Fruit fly (Drosophila melanogaster): ENCODE data around the gene CG8086.

CG8086 gene

DNA sequence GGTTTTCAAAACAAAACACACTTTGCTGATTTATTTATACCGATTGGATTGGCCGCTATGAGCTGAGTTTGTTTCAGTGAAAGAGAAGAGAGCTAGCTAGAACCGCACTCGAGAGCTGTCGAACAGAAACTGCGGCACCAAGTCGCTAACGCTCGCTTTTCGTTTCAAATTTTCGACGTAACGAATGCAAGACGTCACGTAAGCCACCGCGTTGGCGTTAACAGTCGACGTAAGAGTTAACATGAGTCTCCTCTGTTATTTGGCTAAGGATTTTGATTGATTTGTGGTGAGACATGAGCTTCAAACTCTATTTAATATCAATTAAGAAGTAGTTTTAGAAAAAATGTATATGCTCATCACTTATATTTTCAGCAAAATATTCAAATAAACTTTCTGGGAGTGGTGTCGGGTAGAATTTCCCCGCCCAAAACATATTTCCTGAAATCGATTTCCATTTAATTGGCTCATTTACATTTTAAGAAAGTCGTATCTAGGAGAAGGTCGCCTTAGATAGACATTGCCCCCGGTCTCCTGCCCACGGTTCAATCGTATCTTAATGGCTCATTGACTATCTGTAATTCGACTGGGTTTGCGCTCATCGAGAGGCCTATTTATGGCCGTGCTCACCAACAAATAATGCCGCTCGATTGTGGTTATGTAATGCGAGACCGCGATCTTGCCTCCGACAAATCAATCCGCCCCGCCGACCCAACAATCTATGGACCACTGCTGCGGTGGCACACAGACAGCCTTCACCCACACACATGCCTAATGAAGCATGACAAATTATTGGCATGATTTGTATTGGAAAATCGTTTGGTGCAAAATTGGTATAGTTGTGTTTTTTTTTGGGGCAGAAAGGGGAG, at the start of gene CG8086:
CG8086 (minus strand) TSS at position 102 of the 866 bp plus-strand sequence.
- TF ChIP-seq CG8478 (optimal IDR thresholded peaks at IDR 0.05) (no peak), CTCF (optimal IDR thresholded peaks at IDR 0.05) (no peak)

DNA sequence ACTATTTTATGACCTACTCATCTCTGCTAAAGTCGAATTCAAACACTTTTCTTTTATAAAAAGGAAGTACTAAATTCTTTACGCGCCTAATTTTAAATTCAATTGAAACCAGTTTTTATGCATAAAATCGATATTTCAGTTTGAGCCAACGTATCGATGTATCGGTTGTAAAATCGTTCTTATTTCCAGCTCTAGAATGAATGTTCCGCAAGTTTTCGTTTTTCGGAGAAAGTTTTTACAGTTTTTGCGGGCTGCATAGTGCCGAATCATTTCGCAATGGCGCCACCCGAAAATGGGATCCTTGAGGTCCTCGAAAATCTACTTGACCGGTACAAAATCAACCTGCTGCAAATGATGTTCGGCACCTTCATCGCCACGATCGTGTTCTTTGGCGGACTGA, 48.1 kb upstream of the CG8086 start, which contains the start of gene CG7840:
CG7840 (plus strand) TSS at position 178 of the 400 bp plus-strand sequence.
- TF ChIP-seq CTCF (optimal IDR thresholded peaks at IDR 0.05), result no peak
- TF ChIP-seq CG8478 (optimal IDR thresholded peaks at IDR 0.05), result no peak

DNA sequence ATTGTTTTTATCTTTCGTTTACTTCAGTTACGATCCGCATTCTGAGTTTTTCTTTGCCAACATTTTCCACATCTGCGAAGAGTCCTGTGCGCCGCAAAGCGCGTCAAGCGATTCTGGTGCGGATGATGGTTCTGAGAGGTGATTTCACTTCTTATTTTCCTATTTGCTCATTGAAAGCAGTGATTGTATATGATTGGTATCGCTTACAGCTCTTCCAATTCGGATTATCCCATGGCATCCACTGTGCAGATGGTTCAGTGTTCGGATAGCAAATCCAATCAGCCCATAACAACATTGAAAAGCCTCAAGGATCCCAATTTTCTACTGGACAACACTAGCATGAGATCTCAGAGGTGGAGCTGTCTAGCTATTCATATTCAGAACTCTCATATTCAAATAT, 47.3 kb upstream of the CG8086 start:
- TF ChIP-seq CG8478 (optimal IDR thresholded peaks at IDR 0.05) (no peak), CTCF (optimal IDR thresholded peaks at IDR 0.05) (no peak)

DNA sequence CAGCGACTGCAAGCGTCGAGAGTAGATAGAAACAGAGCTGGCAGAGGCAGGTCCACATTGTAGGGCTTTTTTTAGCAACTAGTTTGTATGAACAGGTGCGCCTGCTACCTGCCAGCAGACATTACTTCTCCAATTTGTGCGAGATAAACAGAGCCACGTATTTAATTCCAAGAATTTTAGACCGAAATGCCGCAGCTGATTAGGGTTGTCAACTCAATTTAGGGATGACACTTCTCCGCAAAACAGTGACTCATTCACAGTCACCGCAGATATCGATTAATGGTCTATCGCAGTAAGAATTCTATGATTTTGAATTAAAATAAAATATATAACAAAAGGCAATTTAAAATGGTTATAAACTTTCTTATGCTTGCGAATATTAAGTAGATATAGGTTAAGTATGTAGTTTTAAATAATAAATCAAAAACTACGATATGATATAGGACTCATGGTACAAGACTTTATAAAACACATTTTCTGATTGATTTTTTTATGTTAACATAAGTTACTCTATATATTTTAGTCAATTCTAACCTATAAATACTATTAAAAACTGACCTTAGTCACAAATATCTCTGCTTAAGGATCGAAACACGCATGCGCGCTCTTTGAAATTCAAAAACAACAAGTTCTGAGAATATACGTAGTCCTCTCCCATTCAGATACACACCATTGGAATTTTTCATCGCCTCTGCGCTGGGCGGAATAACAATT, 45.6 kb upstream of the CG8086 start, which contains the start of the genes wol and Scgalpha:
wol (minus strand) TSS at position 220 of the 714 bp plus-strand sequence.
Scgalpha (plus strand) TSS at position 664 of the 714 bp plus-strand sequence.
- no peak for TF ChIP-seq CG8478 (optimal IDR thresholded peaks at IDR 0.05)
- TF ChIP-seq CTCF (optimal IDR thresholded peaks at IDR 0.05), result no peak

DNA sequence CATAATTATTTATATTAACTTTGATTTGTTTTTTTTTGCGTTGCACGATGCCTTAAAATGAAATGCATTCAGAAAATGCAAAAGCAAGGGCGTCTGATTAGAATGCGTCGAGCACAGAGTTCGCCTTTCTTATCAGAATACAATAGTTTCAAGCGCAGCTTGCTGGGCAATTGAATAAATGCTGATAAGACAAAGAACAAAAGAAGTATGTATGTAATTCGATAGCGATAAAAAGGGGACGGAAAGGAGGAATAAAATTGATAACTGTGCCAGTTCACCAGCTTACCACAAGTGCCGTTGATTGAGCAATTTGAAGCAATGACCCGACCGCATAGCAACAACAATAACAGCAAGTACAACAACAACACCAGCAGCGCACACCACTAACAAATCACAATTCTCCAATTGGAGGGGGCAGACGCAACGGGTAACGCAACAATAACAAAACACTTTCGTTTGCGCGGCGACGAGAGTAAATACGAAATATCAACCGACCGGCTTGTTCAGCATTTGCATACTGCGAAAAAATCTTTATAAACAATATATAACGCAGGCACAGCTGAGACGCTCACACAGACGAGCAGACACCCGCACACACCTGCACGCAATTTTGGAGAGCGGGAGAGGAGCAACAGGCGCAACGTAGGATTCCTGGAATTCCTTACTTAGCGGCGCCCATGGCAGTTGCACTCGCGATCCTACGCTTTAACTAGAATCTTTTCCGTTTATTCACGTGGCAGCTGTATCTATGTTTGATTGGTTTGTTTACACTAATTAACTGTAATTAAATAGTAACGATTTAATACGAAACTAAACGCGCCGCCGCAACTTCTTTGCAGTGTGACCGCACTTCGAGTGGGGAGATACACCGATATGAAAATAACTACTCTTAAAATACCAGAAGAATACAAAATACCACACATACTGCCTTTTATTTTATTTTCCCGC, 43.2 kb upstream of the CG8086 start, which contains the start of gene Btk:
Btk (minus strand) TSS at position 860 of the 948 bp plus-strand sequence.
- TF ChIP-seq CTCF (optimal IDR thresholded peaks at IDR 0.05), result peak in 1 of 2 experiments; percentile 44
- TF ChIP-seq CG8478 (optimal IDR thresholded peaks at IDR 0.05), result no peak

DNA sequence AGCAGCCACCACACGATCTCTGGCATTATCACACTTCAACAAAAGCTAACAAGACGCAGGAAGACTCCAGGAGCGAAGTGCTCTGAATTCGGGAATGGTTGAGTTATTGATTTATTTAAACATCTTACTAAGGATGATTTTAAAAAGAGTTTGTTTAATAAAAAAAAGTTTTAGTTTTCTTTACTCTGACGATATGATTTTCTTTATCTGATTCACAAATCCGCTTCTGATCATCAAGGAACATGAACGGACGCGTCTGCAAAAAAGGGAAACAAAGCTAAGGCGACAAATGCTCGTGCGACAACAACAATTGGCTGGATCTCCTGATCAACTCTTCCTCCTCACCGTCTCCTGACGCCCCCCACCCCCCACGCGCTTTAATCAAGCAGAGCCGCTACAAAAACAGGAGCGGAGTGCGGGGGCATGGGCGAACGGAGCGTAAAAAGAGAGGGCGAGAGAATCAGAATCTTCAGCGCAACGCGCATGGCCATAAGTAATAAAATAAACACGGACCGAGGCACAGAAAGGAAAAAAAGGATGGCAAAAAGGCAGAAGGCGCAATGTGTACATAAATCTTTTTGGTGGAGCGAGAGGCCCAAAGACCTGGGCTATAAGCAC, 42.0 kb upstream of the CG8086 start:
- no peak for TF ChIP-seq CTCF (optimal IDR thresholded peaks at IDR 0.05)

DNA sequence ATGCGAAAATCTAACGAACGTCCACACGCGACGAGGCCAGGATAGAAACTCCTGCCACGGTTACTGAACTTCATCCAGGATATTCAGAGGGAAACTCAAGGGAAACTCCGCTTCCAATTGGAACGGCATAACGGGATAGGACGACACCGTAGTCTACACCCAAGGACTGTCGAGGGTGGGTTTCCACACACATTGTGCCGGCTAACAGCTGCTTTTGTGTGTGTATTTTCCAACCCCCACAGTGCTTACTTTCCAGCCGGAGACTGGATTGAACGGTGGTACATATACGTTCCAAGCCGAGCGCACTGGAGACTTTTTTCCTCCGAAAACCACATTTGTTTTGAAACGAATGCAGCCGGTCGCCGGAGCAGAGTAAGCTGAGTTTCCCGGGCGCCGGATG, 39.8 kb upstream of the CG8086 start:
- TF ChIP-seq CG8478 (optimal IDR thresholded peaks at IDR 0.05) (no peak), CTCF (optimal IDR thresholded peaks at IDR 0.05) (no peak)

DNA sequence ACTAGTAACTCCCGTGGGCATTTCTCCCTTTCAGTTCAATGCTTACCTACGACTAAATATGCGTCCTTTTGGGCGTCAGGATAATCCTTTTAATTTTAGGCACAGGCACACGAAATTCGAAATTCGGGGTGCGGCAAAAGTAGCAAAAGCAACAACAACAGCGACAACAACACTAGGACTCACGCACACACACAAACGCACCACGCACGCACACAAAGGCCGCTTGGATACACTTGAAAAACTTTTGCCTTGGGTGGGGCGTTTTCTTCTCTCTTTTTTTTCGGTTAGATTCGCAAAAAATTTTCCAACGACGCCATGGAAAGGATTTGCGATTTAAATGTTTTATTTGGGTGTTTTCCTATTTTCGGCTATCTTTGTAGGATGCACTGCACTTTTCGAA, 39.1 kb upstream of the CG8086 start:
- no peak for TF ChIP-seq CG8478 (optimal IDR thresholded peaks at IDR 0.05)
- TF ChIP-seq CTCF (optimal IDR thresholded peaks at IDR 0.05), result no peak

DNA sequence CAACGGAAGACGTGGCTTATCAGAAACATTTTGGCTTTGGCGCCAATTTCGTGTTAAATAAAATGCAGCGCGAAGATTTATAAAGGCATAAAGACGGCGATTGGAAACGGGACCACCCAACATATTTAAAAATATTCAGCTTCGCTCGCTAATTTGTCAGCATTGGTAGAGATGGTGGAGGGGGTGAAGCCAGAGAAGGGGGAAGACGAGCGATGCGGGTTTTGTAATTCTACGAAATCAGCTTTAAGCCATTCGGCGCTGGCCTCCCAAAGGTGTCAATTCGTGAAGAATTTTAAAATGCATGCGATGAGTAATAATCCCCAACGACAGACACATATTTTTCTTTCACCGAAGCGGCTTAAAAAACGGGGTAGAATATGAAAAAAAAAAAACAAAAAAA, 36.7 kb upstream of the CG8086 start:
- TF ChIP-seq CTCF (optimal IDR thresholded peaks at IDR 0.05) (no peak), CG8478 (optimal IDR thresholded peaks at IDR 0.05) (no peak)

DNA sequence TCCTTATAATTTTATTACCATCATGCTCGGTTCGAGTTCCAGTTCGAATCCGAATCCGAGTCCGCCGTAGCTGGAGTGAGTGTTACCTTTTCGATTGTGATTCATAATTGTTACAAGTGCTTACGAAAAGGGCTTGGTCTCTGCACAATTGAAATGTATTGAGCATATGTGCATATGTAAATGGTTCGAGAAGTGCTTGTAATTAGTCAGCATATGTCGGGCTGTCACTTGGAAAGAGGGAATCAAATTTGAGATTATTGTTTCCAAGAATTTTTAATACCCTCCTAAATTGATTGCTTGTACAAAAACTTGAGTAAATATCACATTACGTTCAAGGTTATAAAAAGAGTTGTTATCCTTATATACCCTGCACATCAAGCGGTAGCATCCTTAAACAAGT, 36.1 kb upstream of the CG8086 start:
- TF ChIP-seq CG8478 (optimal IDR thresholded peaks at IDR 0.05) (no peak), CTCF (optimal IDR thresholded peaks at IDR 0.05) (no peak)

DNA sequence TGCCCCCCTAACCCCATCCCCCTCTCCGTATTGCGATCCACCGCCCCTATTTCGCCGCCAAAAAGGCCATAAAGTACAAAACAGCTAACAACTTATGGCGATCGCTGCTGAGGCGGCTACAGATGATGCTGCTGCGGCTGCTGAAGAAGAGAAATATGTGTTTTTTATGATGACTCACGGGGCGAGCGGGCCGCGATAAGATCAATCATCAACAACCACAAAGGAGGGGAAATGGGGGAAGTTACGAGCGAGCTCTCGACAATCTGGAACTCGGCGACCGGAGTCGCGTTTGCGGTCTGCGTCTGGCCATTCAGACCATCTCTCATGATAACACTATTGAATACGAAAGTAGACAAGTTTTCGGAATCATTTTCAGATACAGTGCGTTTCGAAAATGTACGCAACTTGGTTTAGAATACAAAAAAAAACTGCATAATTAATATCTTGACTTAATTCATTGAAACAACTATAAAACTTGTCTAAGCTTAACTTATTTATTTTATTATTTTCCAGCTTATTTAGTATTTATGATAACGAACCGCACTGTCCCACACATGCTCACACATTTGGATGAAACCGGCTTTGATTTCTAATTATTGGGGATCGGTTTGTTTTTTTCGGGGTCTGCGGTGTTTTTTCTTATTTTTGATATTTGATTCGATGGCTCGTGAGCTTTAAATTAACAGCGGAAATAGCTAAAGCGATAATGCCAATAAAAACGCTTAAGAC, 35.0 kb upstream of the CG8086 start:
- TF ChIP-seq CTCF (optimal IDR thresholded peaks at IDR 0.05) (no peak), CG8478 (optimal IDR thresholded peaks at IDR 0.05) (no peak)

DNA sequence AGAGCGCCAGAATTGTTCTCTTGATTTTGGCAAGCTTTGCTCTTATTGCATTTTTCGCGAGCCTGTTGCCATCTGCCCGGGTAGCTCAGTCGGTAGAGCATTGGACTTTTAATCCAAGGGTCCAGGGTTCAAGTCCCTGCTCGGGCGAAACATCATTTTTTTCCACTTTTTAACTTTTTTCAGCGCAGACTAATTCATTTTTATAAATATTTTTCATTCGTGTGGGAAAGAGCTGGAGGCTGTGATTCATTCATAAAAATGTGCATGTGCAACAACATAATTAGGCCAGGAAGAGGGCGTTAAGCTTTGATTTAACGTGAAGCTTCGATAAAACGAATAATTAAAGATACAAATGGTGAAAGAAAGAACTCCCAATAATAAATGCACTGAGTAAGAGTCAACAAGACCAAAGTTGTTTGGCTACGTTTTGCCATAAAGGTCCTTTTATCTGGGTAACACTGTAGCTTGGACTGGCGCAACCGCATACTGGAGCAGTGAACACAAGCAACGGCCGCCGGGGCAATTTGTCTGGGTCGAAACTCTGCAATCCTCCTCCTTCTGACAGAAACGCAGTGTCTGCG, 33.4 kb upstream of the CG8086 start:
- TF ChIP-seq CTCF (optimal IDR thresholded peaks at IDR 0.05) (no peak), CG8478 (optimal IDR thresholded peaks at IDR 0.05) (no peak)

DNA sequence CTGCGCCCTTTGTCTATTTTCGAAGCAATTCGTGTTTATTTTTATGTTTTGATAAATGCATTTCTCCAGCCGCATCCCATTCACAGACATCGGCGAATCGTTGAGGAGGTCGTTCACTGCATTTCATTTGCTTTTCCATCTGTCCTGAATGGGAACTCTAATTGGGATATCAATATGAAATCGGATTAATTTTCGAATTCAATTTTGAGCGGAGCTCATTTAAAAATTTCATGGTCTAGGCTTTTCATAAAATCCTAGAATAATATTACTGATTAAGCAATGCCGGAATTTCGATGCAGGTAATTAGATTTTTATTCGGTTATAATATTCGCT, 32.8 kb upstream of the CG8086 start:
- TF ChIP-seq CTCF (optimal IDR thresholded peaks at IDR 0.05) (no peak), CG8478 (optimal IDR thresholded peaks at IDR 0.05) (no peak)
